Worm (Caenorhabditis elegans) whole organism, L1 larva: ENCODE results near the gene T10B5.7.

Experiments
- C04F5.9 ChIP-seq: sonication (generic microtip); optimal IDR thresholded peaks from 2 replicates; lab custom pipeline; 2016; ENCODE audit warnings: missing genetic modification characterization, missing compliant biosample characterization
- aly-2 ChIP-seq: fragments of 150-350 bp; optimal IDR thresholded peaks from 2 replicates; lab custom pipeline; 2014; ENCODE audit warnings: missing biosample characterization, missing genetic modification characterization
- ama-1 ChIP-seq: fragments of 150-350 bp; optimal IDR thresholded peaks from 2 replicates; lab custom pipeline; 2014
- ceh-90 ChIP-seq: sonication (generic microtip); optimal IDR thresholded peaks from 2 replicates; lab custom pipeline; 2016; ENCODE audit warnings: missing genetic modification characterization, missing compliant biosample characterization
- egl-27 ChIP-seq, 2 experiments: fragments of 150-350 bp in 1 of 2; sonication (generic microtip); optimal IDR thresholded peaks; 3 replicates each; lab custom pipeline; 2017 to 2018; ENCODE audit warnings: missing biosample characterization in 2 of 2, missing genetic modification characterization in 2 of 2, missing genetic modification reagents in 2 of 2
- hpl-2 ChIP-seq: fragments of 150-350 bp; optimal IDR thresholded peaks from 2 replicates; lab custom pipeline; 2014; ENCODE audit warnings: missing biosample characterization, missing genetic modification reagents, missing genetic modification characterization
- unc-62 ChIP-seq: fragments of 150-350 bp; optimal IDR thresholded peaks from 2 replicates; lab custom pipeline; 2014; ENCODE audit warnings: missing biosample characterization, missing genetic modification reagents, missing genetic modification characterization
- zag-1 ChIP-seq: fragments of 150-350 bp; optimal IDR thresholded peaks from 2 replicates; lab custom pipeline; 2014; ENCODE audit warnings: missing biosample characterization, missing genetic modification characterization
- ztf-4 ChIP-seq: fragments of 150-350 bp; optimal IDR thresholded peaks from 2 replicates; lab custom pipeline; 2014; ENCODE audit warnings: missing biosample characterization, missing genetic modification characterization

DNA sequence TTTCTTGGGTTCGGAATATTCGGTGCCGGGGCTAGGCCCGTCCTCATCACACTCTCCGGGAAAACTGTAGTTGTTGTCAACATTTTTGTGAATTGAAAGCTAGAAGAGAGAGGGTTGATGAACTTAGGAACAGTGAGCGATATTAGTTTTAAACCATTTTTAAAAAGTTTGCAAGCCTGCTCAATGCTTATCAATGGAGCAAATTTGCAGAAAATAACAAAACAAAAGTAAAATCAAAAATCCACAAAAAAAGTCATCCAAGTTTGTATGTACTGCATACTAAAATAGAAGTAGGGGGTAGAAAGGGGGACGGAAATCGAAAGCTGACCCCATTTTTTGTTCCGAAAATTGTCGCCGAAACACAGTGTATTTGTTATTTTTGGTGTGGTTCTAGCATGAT, 10.2 kb downstream of the T10B5.7 start, which contains the start of gene T10B5.10:
- TF ChIP-seq ztf-4 (tag; lab: Kevin White, UChicago): no peak
- no peak for TF ChIP-seq ama-1 (lab: Kevin White, UChicago)
- no peak for TF ChIP-seq ceh-90 (tag; lab: Kevin White, UChicago)
- TF ChIP-seq hpl-2 (GFP tag; lab: Kevin White, UChicago): no peak
- no peak for TF ChIP-seq unc-62
- no peak for TF ChIP-seq aly-2
- no peak for TF ChIP-seq C04F5.9 (tag; lab: Kevin White, UChicago)
- TF ChIP-seq zag-1 (tag; lab: Kevin White, UChicago): no peak
- no peak for TF ChIP-seq egl-27 (tag; optimal IDR thresholded peaks at IDR 0.05; lab: Kevin White, UChicago)
